Worm (Caenorhabditis elegans) whole organism, L4 larva: ENCODE measurements around the gene ndua-1.

Experiments used
- F26F4.8 ChIP-seq: fragments of 200-800 bp; sonication (Bioruptor generic); conservative IDR thresholded peaks from 2 replicates; pipeline ENCODE4 v1.3.6; 2022; ENCODE audit warnings: missing genetic modification characterization, missing compliant biosample characterization
- F37D6.2 ChIP-seq: sonication (generic microtip); optimal IDR thresholded peaks from 2 replicates; lab custom pipeline; 2016; ENCODE audit warnings: mild to moderate bottlenecking, missing genetic modification characterization, missing compliant biosample characterization
- F44E2.7 ChIP-seq: fragments of 200-800 bp; sonication (Bioruptor generic); IDR thresholded peaks from 2 replicates; pipeline ENCODE4 v2.1.2; 2022; ENCODE audit warnings: missing genetic modification characterization, missing compliant biosample characterization
- F49E8.2 ChIP-seq: sonication (generic microtip); optimal IDR thresholded peaks from 2 replicates; lab custom pipeline; 2016; ENCODE audit warnings: missing compliant biosample characterization, mild to moderate bottlenecking, missing genetic modification characterization, borderline replicate concordance
- R02D3.7 ChIP-seq: fragments of 150-350 bp; sonication (generic microtip); optimal IDR thresholded peaks from 3 replicates; lab custom pipeline; 2014; ENCODE audit warnings: missing biosample characterization, missing genetic modification characterization
- T20F7.1 ChIP-seq: fragments of 200-800 bp; sonication (Bioruptor generic); optimal IDR thresholded peaks from 2 replicates; lab custom pipeline; 2018; ENCODE audit warnings: mild to moderate bottlenecking, missing genetic modification characterization, missing compliant biosample characterization
- T26A8.4 ChIP-seq: fragments of 200-800 bp; sonication (Bioruptor generic); IDR thresholded peaks from 2 replicates; pipeline ENCODE4 v1.3.6; 2022; ENCODE audit warnings: missing genetic modification characterization, missing compliant biosample characterization
- Y105C5A.15 ChIP-seq: fragments of 200-800 bp; sonication (Bioruptor generic); IDR thresholded peaks from 2 replicates; pipeline ENCODE4 v1.3.6; 2022; ENCODE audit warnings: missing genetic modification characterization, missing compliant biosample characterization
- ZK546.5 ChIP-seq, 2 experiments: sonication (generic microtip); optimal IDR thresholded peaks; 2 replicates each; lab custom pipeline; 2017; ENCODE audit warnings: missing biosample characterization in 2 of 2, missing genetic modification characterization in 2 of 2
- aha-1 ChIP-seq: fragments of 150-350 bp; peaks from one replicate; lab custom pipeline; 2014; ENCODE audit warnings: missing biosample characterization, missing genetic modification characterization
- aly-2 ChIP-seq: sonication (generic microtip); optimal IDR thresholded peaks from 2 replicates; lab custom pipeline; 2018; ENCODE audit warnings: missing biosample characterization, missing genetic modification characterization
- ama-1 ChIP-seq: fragments of 150-350 bp; optimal IDR thresholded peaks from 2 replicates; lab custom pipeline; 2014; ENCODE audit warnings: inconsistent platforms, mixed read lengths
- arid-1 ChIP-seq: fragments of 200-800 bp; sonication (Bioruptor generic); conservative IDR thresholded peaks from 2 replicates; pipeline ENCODE4 v1.3.6; 2022; ENCODE audit warnings: missing genetic modification reagents, missing genetic modification characterization, missing compliant biosample characterization
- attf-4 ChIP-seq: sonication (generic microtip); optimal IDR thresholded peaks from 3 replicates; lab custom pipeline; 2017; ENCODE audit warnings: missing biosample characterization, missing genetic modification characterization
- ceh-20 ChIP-seq: fragments of 200-800 bp; sonication (Bioruptor generic); IDR thresholded peaks from 2 replicates; pipeline ENCODE4 v1.3.6; 2022; ENCODE audit warnings: missing genetic modification reagents, missing genetic modification characterization, missing compliant biosample characterization
- ceh-28 ChIP-seq: fragments of 150-350 bp; optimal IDR thresholded peaks from 2 replicates; lab custom pipeline; 2014; ENCODE audit warnings: missing biosample characterization, missing genetic modification reagents, missing genetic modification characterization
- ceh-44 ChIP-seq: fragments of 200-800 bp; sonication (Bioruptor generic); IDR thresholded peaks from 2 replicates; pipeline ENCODE4 v1.3.6; 2022; ENCODE audit warnings: missing genetic modification reagents, missing genetic modification characterization, missing compliant biosample characterization
- ceh-62 ChIP-seq: sonication (generic microtip); optimal IDR thresholded peaks from 2 replicates; lab custom pipeline; 2017; ENCODE audit warnings: missing biosample characterization, missing genetic modification characterization
- cey-2 ChIP-seq: sonication (generic microtip); optimal IDR thresholded peaks from 3 replicates; lab custom pipeline; 2017; ENCODE audit warnings: missing genetic modification characterization, mild to moderate bottlenecking, missing compliant biosample characterization, antibody characterized with exemption, borderline replicate concordance; ENCODE audit not compliant: insufficient read depth
- ctbp-1 ChIP-seq: fragments of 200-800 bp; sonication (Bioruptor generic); IDR thresholded peaks from 2 replicates; pipeline ENCODE4 v1.3.6; 2022; ENCODE audit warnings: missing genetic modification reagents, missing genetic modification characterization, missing compliant biosample characterization
- daf-16 ChIP-seq, 3 experiments: sonication (generic microtip); optimal IDR thresholded peaks; 2 replicates each; lab custom pipeline; 2016 to 2017; ENCODE audit warnings: missing genetic modification characterization in 3 of 3, missing genetic modification reagents in 3 of 3, mild to moderate bottlenecking in 2 of 3, missing compliant biosample characterization in 2 of 3, missing biosample characterization in 1 of 3, moderate library complexity in 1 of 3
- dmd-8 ChIP-seq: fragments of 200-800 bp; sonication (Bioruptor generic); IDR thresholded peaks from 2 replicates; pipeline ENCODE4 v1.3.6; 2022; ENCODE audit warnings: missing genetic modification characterization, missing compliant biosample characterization
- duxl-1 ChIP-seq: sonication (generic microtip); optimal IDR thresholded peaks from 2 replicates; lab custom pipeline; 2016; ENCODE audit warnings: mild to moderate bottlenecking, missing genetic modification characterization, moderate library complexity, missing compliant biosample characterization; ENCODE audit not compliant: poor library complexity
- egl-27 ChIP-seq: sonication (generic microtip); optimal IDR thresholded peaks from 3 replicates; lab custom pipeline; 2017; ENCODE audit warnings: missing biosample characterization, missing genetic modification reagents, missing genetic modification characterization
- fkh-10 ChIP-seq: fragments of 150-350 bp; optimal IDR thresholded peaks from 2 replicates; lab custom pipeline; 2014; ENCODE audit warnings: missing biosample characterization, missing genetic modification reagents, missing genetic modification characterization
- hlh-30 ChIP-seq: sonication (generic microtip); optimal IDR thresholded peaks from 2 replicates; lab custom pipeline; 2017; ENCODE audit warnings: antibody characterized with exemption, mild to moderate bottlenecking, missing genetic modification characterization, missing compliant biosample characterization; ENCODE audit not compliant: insufficient read depth
- hmg-1.1 ChIP-seq: fragments of 200-800 bp; sonication (Bioruptor generic); IDR thresholded peaks from 2 replicates; pipeline ENCODE4 v1.3.6; 2022; ENCODE audit warnings: missing genetic modification reagents, missing genetic modification characterization, missing compliant biosample characterization
- lin-1 ChIP-seq: fragments of 200-800 bp; sonication (Bioruptor generic); IDR thresholded peaks from 2 replicates; pipeline ENCODE4 v1.3.6; 2022; ENCODE audit warnings: missing genetic modification reagents, missing genetic modification characterization, missing compliant biosample characterization
- lir-3 ChIP-seq: sonication (generic microtip); optimal IDR thresholded peaks from 2 replicates; lab custom pipeline; 2016; ENCODE audit warnings: mild to moderate bottlenecking, missing genetic modification characterization, missing compliant biosample characterization
- lsy-2 ChIP-seq, 2 experiments: fragments of 150-350 bp in 1 of 2; sonication (generic microtip) in 1 of 2; optimal IDR thresholded peaks; 2 replicates each; lab custom pipeline; 2014 to 2017; ENCODE audit warnings: missing biosample characterization in 2 of 2, missing genetic modification characterization in 2 of 2
- mep-1 ChIP-seq: fragments of 150-350 bp; sonication (generic microtip); optimal IDR thresholded peaks from 3 replicates; lab custom pipeline; 2014; ENCODE audit warnings: missing biosample characterization, missing genetic modification characterization
- mxl-2 ChIP-seq: fragments of 200-800 bp; sonication (Bioruptor generic); conservative IDR thresholded peaks from 2 replicates; pipeline ENCODE4 v1.3.6; 2022; ENCODE audit warnings: missing genetic modification reagents, missing genetic modification characterization, missing compliant biosample characterization
- nhr-10 ChIP-seq: fragments of 150-350 bp; optimal IDR thresholded peaks from 2 replicates; lab custom pipeline; 2014; ENCODE audit warnings: missing biosample characterization, missing genetic modification characterization
- nhr-102 ChIP-seq: sonication (generic microtip); optimal IDR thresholded peaks from 2 replicates; lab custom pipeline; 2016; ENCODE audit warnings: mild to moderate bottlenecking, missing genetic modification characterization, moderate library complexity, missing compliant biosample characterization
- nhr-237 ChIP-seq: sonication (generic microtip); optimal IDR thresholded peaks from 2 replicates; lab custom pipeline; 2017; ENCODE audit warnings: missing biosample characterization, missing genetic modification characterization
- nhr-28 ChIP-seq: fragments of 150-350 bp; optimal IDR thresholded peaks from 2 replicates; lab custom pipeline; 2014; ENCODE audit warnings: missing biosample characterization, missing genetic modification characterization
- nhr-41 ChIP-seq: fragments of 200-800 bp; sonication (Bioruptor generic); IDR thresholded peaks from 2 replicates; pipeline ENCODE4 v1.3.6; 2022; ENCODE audit warnings: missing genetic modification reagents, missing genetic modification characterization, missing compliant biosample characterization
- nhr-42 ChIP-seq: fragments of 200-800 bp; sonication (Bioruptor generic); IDR thresholded peaks from 2 replicates; pipeline ENCODE4 v1.3.6; 2022; ENCODE audit warnings: missing genetic modification characterization, missing compliant biosample characterization
- nhr-48 ChIP-seq: sonication (generic microtip); optimal IDR thresholded peaks from 2 replicates; lab custom pipeline; 2016; ENCODE audit warnings: mild to moderate bottlenecking, missing genetic modification characterization, missing compliant biosample characterization
- nhr-6 ChIP-seq: fragments of 150-350 bp; optimal IDR thresholded peaks from 2 replicates; lab custom pipeline; 2014; ENCODE audit warnings: missing biosample characterization, missing genetic modification characterization
- php-3 ChIP-seq: fragments of 200-800 bp; sonication (Bioruptor generic); IDR thresholded peaks from 2 replicates; pipeline ENCODE4 v1.3.6; 2022; ENCODE audit warnings: missing genetic modification reagents, missing genetic modification characterization, missing compliant biosample characterization
- sdz-12 ChIP-seq: fragments of 200-800 bp; sonication (Bioruptor generic); optimal IDR thresholded peaks from 2 replicates; lab custom pipeline; 2018; ENCODE audit warnings: mild to moderate bottlenecking, missing genetic modification characterization, missing compliant biosample characterization
- snpc-1.2 ChIP-seq: fragments of 200-800 bp; sonication (Bioruptor generic); IDR thresholded peaks from 2 replicates; pipeline ENCODE4 v1.3.6; 2022; ENCODE audit warnings: missing genetic modification reagents, missing genetic modification characterization, missing compliant biosample characterization
- snpc-4 ChIP-seq: fragments of 150-350 bp; optimal IDR thresholded peaks from 2 replicates; lab custom pipeline; 2014; ENCODE audit warnings: missing biosample characterization, missing genetic modification characterization
- spr-3 ChIP-seq: fragments of 200-800 bp; sonication (Bioruptor generic); optimal IDR thresholded peaks from 2 replicates; lab custom pipeline; 2018; ENCODE audit warnings: mild to moderate bottlenecking, missing genetic modification characterization, missing compliant biosample characterization
- tra-1 ChIP-seq: fragments of 200-800 bp; sonication (Bioruptor generic); IDR thresholded peaks from 2 replicates; pipeline ENCODE4 v1.3.6; 2022; ENCODE audit warnings: missing genetic modification reagents, missing genetic modification characterization, missing compliant biosample characterization
- unc-130 ChIP-seq: sonication (generic microtip); optimal IDR thresholded peaks from 2 replicates; lab custom pipeline; 2016; ENCODE audit warnings: missing genetic modification reagents, missing genetic modification characterization, missing compliant biosample characterization
- unc-39 ChIP-seq: sonication (generic microtip); optimal IDR thresholded peaks from 2 replicates; lab custom pipeline; 2017; ENCODE audit warnings: missing biosample characterization, missing genetic modification characterization
- unc-62 ChIP-seq, 3 experiments: fragments of 150-350 bp in 1 of 3; sonication (generic microtip); optimal IDR thresholded peaks in 2 of 3; peaks in 1 of 3; 1 replicate in 1 of 3; 2 replicates in 2 of 3; lab custom pipeline; 2014 to 2017; ENCODE audit warnings: missing biosample characterization in 3 of 3, missing genetic modification characterization in 3 of 3, missing genetic modification reagents in 3 of 3, missing genotype in 1 of 3
- zag-1 ChIP-seq: fragments of 150-350 bp; optimal IDR thresholded peaks from 2 replicates; lab custom pipeline; 2014; ENCODE audit warnings: missing biosample characterization, missing genetic modification characterization
- ztf-11 ChIP-seq: fragments of 150-350 bp; optimal IDR thresholded peaks from 2 replicates; lab custom pipeline; 2014; ENCODE audit warnings: missing biosample characterization, missing genetic modification characterization

The ndua-1 gene

DNA sequence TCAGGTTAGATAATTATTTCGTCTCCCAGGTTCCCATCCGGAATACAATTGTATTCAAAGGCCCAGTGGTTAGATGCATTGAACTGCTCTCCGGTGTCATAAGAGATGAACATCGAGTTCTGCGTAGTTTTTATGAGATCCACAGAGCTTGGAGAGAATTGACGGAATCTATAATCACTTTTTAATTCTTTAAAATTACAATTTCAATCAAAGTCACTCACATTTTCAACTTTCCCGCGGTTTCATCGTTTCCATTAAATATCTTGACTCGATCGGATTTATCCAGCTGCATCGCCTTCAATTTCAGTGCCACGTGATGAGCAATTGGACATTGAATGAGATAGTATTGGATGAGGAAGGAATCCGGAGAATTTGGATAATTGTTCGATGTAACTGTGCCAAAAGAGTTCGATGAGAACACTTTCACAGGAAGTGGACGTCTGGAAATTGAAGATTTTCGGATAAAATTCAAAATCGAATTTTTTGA is 3.9 kb downstream of the ndua-1 start (continued):
- TF ChIP-seq nhr-102 (tag; lab: Kevin White, UChicago) (peak; percentile 41), ztf-11 (tag; lab: Kevin White, UChicago) (no peak), aha-1 (peak; percentile 37), nhr-237 (no peak), fkh-10 (GFP tag; lab: Kevin White, UChicago) (no peak), ceh-44 (GFP tag; lab: Robert Waterston, UW) (no peak), hlh-30 (peak; percentile 36), snpc-1.2 (no peak), egl-27 (tag; lab: Kevin White, UChicago) (no peak), attf-4 (tag; lab: Kevin White, UChicago) (no peak), nhr-28 (no peak), lin-1 (no peak), snpc-4 (tag; lab: Kevin White, UChicago) (no peak), aly-2 (tag; lab: Kevin White, UChicago) (no peak), nhr-41 (GFP tag; lab: Robert Waterston, UW) (no peak), nhr-42 (no peak), ctbp-1 (GFP tag; lab: Robert Waterston, UW) (peak; percentile 38), nhr-48 (tag; lab: Kevin White, UChicago) (no peak), nhr-6 (no peak), ceh-28 (tag; lab: Kevin White, UChicago) (no peak), hmg-1.1 (GFP tag; lab: Robert Waterston, UW) (0 out of 2 replicates have a peak, but pooled peaks have one; percentile 26), php-3 (no peak), R02D3.7 (tag; lab: Kevin White, UChicago) (no peak), cey-2 (tag; lab: Kevin White, UChicago) (no peak), unc-130 (GFP tag; lab: Kevin White, UChicago) (peak; percentile 6), mep-1 (peak; percentile 39), F37D6.2 (no peak), tra-1 (GFP tag; lab: Robert Waterston, UW) (no peak), dmd-8 (GFP tag; lab: Robert Waterston, UW) (no peak), nhr-10 (tag; lab: Kevin White, UChicago) (no peak), Y105C5A.15 (no peak), duxl-1 (tag; lab: Kevin White, UChicago) (peak; percentile 56), T26A8.4 (GFP tag; lab: Robert Waterston, UW) (peak; percentile 51; the same call in 1 of the 2 replicates), F26F4.8 (GFP tag; lab: Robert Waterston, UW) (no peak), ceh-20 (GFP tag; lab: Robert Waterston, UW) (no peak), F44E2.7 (no peak), ZK546.5 (tag; optimal IDR thresholded peaks at IDR 0.05; lab: Kevin White, UChicago) (no peak), spr-3 (GFP tag; lab: Kevin White, UChicago) (peak; percentile 53), unc-39 (tag; lab: Kevin White, UChicago) (no peak), lsy-2 (tag; optimal IDR thresholded peaks at IDR 0.05; lab: Kevin White, UChicago) (peak in 1 of 2 experiments; percentile 64), lir-3 (tag; lab: Kevin White, UChicago) (no peak), T20F7.1 (no peak), ama-1 (lab: Kevin White, UChicago) (peak; percentile 79), F49E8.2 (tag; lab: Kevin White, UChicago) (peak; percentile 91), mxl-2 (no peak), arid-1 (GFP tag; lab: Robert Waterston, UW) (peak; percentile 70; the same call in 1 of the 2 replicates), ceh-62 (no peak), sdz-12 (GFP tag; lab: Kevin White, UChicago) (peak; percentile 51), unc-62 (GFP tag; optimal IDR thresholded peaks at IDR 0.05 in 1 of 2; lab: Kevin White, UChicago) (peak in 1 of 2 experiments; percentile 46), unc-62 (tag; optimal IDR thresholded peaks at IDR 0.05; lab: Kevin White, UChicago) (no peak), zag-1 (tag; lab: Kevin White, UChicago) (no peak), daf-16 (GFP tag; optimal IDR thresholded peaks at IDR 0.05; lab: Kevin White, UChicago) (peak in 1 of 2 experiments; percentile 63), daf-16 (tag; optimal IDR thresholded peaks at IDR 0.05; lab: Kevin White, UChicago) (peak; percentile 9)
